Fruit fly (Drosophila melanogaster) whole organism, prepupa: ENCODE measurements around the gene CG14770.

ENCODE experiments used
- Blimp-1 ChIP-seq: fragments of 200-800 bp; sonication (Bioruptor generic); optimal IDR thresholded peaks from 3 replicates; lab custom pipeline; 2017; ENCODE audit warnings: missing biosample characterization, missing genetic modification characterization, mild to moderate bottlenecking, moderate library complexity, missing genetic modification reagents
- CG10631 ChIP-seq: fragments of 200-800 bp; sonication (Bioruptor generic); optimal IDR thresholded peaks from 2 replicates; lab custom pipeline; 2016; ENCODE audit warnings: missing biosample characterization, missing genetic modification characterization
- CG10669 ChIP-seq: fragments of 200-800 bp; sonication (Bioruptor generic); optimal IDR thresholded peaks from 3 replicates; lab custom pipeline; 2018; ENCODE audit warnings: missing biosample characterization, mild to moderate bottlenecking, missing genetic modification characterization, moderate library complexity
- CG11762 ChIP-seq: fragments of 200-800 bp; sonication (Bioruptor generic); optimal IDR thresholded peaks from 3 replicates; lab custom pipeline; 2016; ENCODE audit warnings: missing biosample characterization, missing genetic modification characterization; ENCODE audit not compliant: insufficient read depth
- CG11902 ChIP-seq: fragments of 200-800 bp; sonication (Bioruptor generic); optimal IDR thresholded peaks from 3 replicates; lab custom pipeline; 2016; ENCODE audit warnings: missing biosample characterization, missing genetic modification characterization
- CG15336 ChIP-seq: fragments of 200-800 bp; sonication (Bioruptor generic); IDR thresholded peaks from 2 replicates; pipeline ENCODE4 v1.3.6; 2022; ENCODE audit warnings: missing biosample characterization, missing genetic modification characterization
- CG1621 ChIP-seq: fragments of 200-800 bp; sonication (Bioruptor generic); optimal IDR thresholded peaks from 3 replicates; lab custom pipeline; 2018; ENCODE audit warnings: missing biosample characterization, mild to moderate bottlenecking, missing genetic modification characterization
- CG31627 ChIP-seq: fragments of 200-800 bp; sonication (Bioruptor generic); optimal IDR thresholded peaks from 3 replicates; lab custom pipeline; 2016; ENCODE audit warnings: missing biosample characterization, missing genetic modification characterization
- CG32006 ChIP-seq: fragments of 200-800 bp; sonication (Bioruptor generic); optimal IDR thresholded peaks from 3 replicates; lab custom pipeline; 2017; ENCODE audit warnings: missing biosample characterization, mild to moderate bottlenecking, missing genetic modification characterization
- CG34406 ChIP-seq: fragments of 200-800 bp; sonication (Bioruptor generic); optimal IDR thresholded peaks from 3 replicates; lab custom pipeline; 2016; ENCODE audit warnings: missing biosample characterization, missing genetic modification characterization
- CG3919 ChIP-seq: fragments of 200-800 bp; sonication (Bioruptor generic); optimal IDR thresholded peaks from 3 replicates; lab custom pipeline; 2016; ENCODE audit warnings: missing biosample characterization, missing genetic modification characterization
- CG6163 ChIP-seq: fragments of 200-800 bp; sonication (Bioruptor generic); IDR thresholded peaks from 3 replicates; pipeline ENCODE4 v1.3.6; 2022; ENCODE audit warnings: missing biosample characterization, missing genetic modification characterization
- CG6276 ChIP-seq: fragments of 200-800 bp; sonication (Bioruptor generic); optimal IDR thresholded peaks from 2 replicates; lab custom pipeline; 2017; ENCODE audit warnings: missing biosample characterization, mild to moderate bottlenecking, missing genetic modification characterization
- CG6792 ChIP-seq: fragments of 200-800 bp; sonication (Bioruptor generic); optimal IDR thresholded peaks from 3 replicates; lab custom pipeline; 2016; ENCODE audit warnings: missing biosample characterization, missing genetic modification characterization
- CG8319 ChIP-seq: fragments of 200-800 bp; sonication (Bioruptor generic); optimal IDR thresholded peaks from 3 replicates; lab custom pipeline; 2016; ENCODE audit warnings: missing biosample characterization, missing genetic modification characterization
- CG8632 ChIP-seq: fragments of 200-800 bp; sonication (Bioruptor generic); optimal IDR thresholded peaks from 3 replicates; lab custom pipeline; 2016; ENCODE audit warnings: missing biosample characterization, missing genetic modification characterization
- CG9139 ChIP-seq: fragments of 200-800 bp; sonication (Bioruptor generic); optimal IDR thresholded peaks from 3 replicates; lab custom pipeline; 2017; ENCODE audit warnings: missing biosample characterization, mild to moderate bottlenecking, missing genetic modification characterization
- Eip75B ChIP-seq: fragments of 200-800 bp; sonication (Bioruptor generic); optimal IDR thresholded peaks from 3 replicates; lab custom pipeline; 2016; ENCODE audit warnings: missing biosample characterization, missing genetic modification characterization
- Eip93F ChIP-seq: fragments of 200-800 bp; sonication (Bioruptor generic); optimal IDR thresholded peaks from 2 replicates; lab custom pipeline; 2016; ENCODE audit warnings: missing biosample characterization, mild to moderate bottlenecking, missing genetic modification characterization
- Ets96B ChIP-seq: fragments of 200-800 bp; optimal IDR thresholded peaks from 2 replicates; lab custom pipeline; 2019; ENCODE audit warnings: missing biosample characterization, mild to moderate bottlenecking, missing genetic modification characterization, moderate library complexity
- Gug ChIP-seq: fragments of 200-800 bp; sonication (Bioruptor generic); IDR thresholded peaks from 2 replicates; pipeline ENCODE4 v1.3.6; 2022; ENCODE audit warnings: missing biosample characterization, missing genetic modification characterization
- Hr38 ChIP-seq: sonication (Bioruptor generic); optimal IDR thresholded peaks from 2 replicates; lab custom pipeline; 2016; ENCODE audit warnings: missing biosample characterization, missing genetic modification characterization
- Hr39 ChIP-seq: fragments of 200-800 bp; sonication (Bioruptor generic); optimal IDR thresholded peaks from 2 replicates; lab custom pipeline; 2016; ENCODE audit warnings: missing biosample characterization, missing genetic modification characterization
- Hr4 ChIP-seq: fragments of 200-800 bp; sonication (Bioruptor generic); optimal IDR thresholded peaks from 3 replicates; lab custom pipeline; 2016; ENCODE audit warnings: missing biosample characterization, missing genetic modification characterization
- Lpt ChIP-seq: fragments of 200-800 bp; sonication (Bioruptor generic); optimal IDR thresholded peaks from 3 replicates; lab custom pipeline; 2016; ENCODE audit warnings: missing biosample characterization, missing genetic modification characterization
- Met ChIP-seq: fragments of 200-800 bp; sonication (Bioruptor generic); optimal IDR thresholded peaks from 3 replicates; lab custom pipeline; 2016; ENCODE audit warnings: missing biosample characterization, missing genetic modification characterization
- OdsH ChIP-seq: fragments of 200-800 bp; sonication (Bioruptor generic); optimal IDR thresholded peaks from 3 replicates; lab custom pipeline; 2016; ENCODE audit warnings: missing biosample characterization, missing genetic modification characterization
- Smox ChIP-seq: fragments of 200-800 bp; sonication (Bioruptor generic); optimal IDR thresholded peaks from 3 replicates; lab custom pipeline; 2016; ENCODE audit warnings: missing biosample characterization, missing genetic modification characterization
- Sox102F ChIP-seq: fragments of 200-800 bp; sonication (Bioruptor generic); optimal IDR thresholded peaks from 2 replicates; lab custom pipeline; 2016; ENCODE audit warnings: missing biosample characterization, mild to moderate bottlenecking, missing genetic modification characterization
- Sox14 ChIP-seq: fragments of 200-800 bp; sonication (Bioruptor generic); optimal IDR thresholded peaks from 3 replicates; lab custom pipeline; 2016; ENCODE audit warnings: missing biosample characterization, missing genetic modification characterization
- Sox15 ChIP-seq: fragments of 200-800 bp; sonication (Bioruptor generic); optimal IDR thresholded peaks from 3 replicates; lab custom pipeline; 2016; ENCODE audit warnings: missing biosample characterization, missing genetic modification characterization
- achi ChIP-seq: fragments of 200-800 bp; sonication (Bioruptor generic); optimal IDR thresholded peaks from 3 replicates; lab custom pipeline; 2016; ENCODE audit warnings: missing biosample characterization, missing genetic modification characterization
- acj6 ChIP-seq: fragments of 200-800 bp; sonication (Bioruptor generic); optimal IDR thresholded peaks from 3 replicates; lab custom pipeline; 2016; ENCODE audit warnings: missing biosample characterization, missing genetic modification characterization
- cyc ChIP-seq: fragments of 200-800 bp; sonication (Bioruptor generic); optimal IDR thresholded peaks from 3 replicates; lab custom pipeline; 2016; ENCODE audit warnings: missing biosample characterization, missing genetic modification characterization
- dac ChIP-seq: fragments of 200-800 bp; sonication (Bioruptor generic); optimal IDR thresholded peaks from 2 replicates; lab custom pipeline; 2017; ENCODE audit warnings: missing biosample characterization, mild to moderate bottlenecking, missing genetic modification characterization
- dsx ChIP-seq: fragments of 200-800 bp; optimal IDR thresholded peaks from 3 replicates; lab custom pipeline; 2019; ENCODE audit warnings: missing biosample characterization, mild to moderate bottlenecking, missing genetic modification characterization, moderate library complexity; ENCODE audit not compliant: poor library complexity, severe bottlenecking
- eg ChIP-seq: fragments of 200-800 bp; sonication (Bioruptor generic); IDR thresholded peaks from 3 replicates; pipeline ENCODE4 v1.3.6; 2022; ENCODE audit warnings: missing biosample characterization, missing genetic modification characterization
- fd59A ChIP-seq: fragments of 200-800 bp; sonication (Bioruptor generic); optimal IDR thresholded peaks from 2 replicates; lab custom pipeline; 2017; ENCODE audit warnings: missing biosample characterization, mild to moderate bottlenecking, missing genetic modification characterization, missing genetic modification reagents
- fd85E ChIP-seq: fragments of 200-800 bp; sonication (Bioruptor generic); optimal IDR thresholded peaks from 3 replicates; lab custom pipeline; 2016; ENCODE audit warnings: missing biosample characterization, missing genetic modification characterization
- fkh ChIP-seq: fragments of 200-800 bp; sonication (Bioruptor generic); optimal IDR thresholded peaks from 3 replicates; lab custom pipeline; 2017; ENCODE audit warnings: missing biosample characterization, mild to moderate bottlenecking, missing genetic modification characterization, moderate library complexity
- lz ChIP-seq: fragments of 200-800 bp; sonication (Bioruptor generic); optimal IDR thresholded peaks from 3 replicates; lab custom pipeline; 2016; ENCODE audit warnings: missing biosample characterization, missing genetic modification characterization
- pdm3 ChIP-seq: fragments of 200-800 bp; sonication (Bioruptor generic); optimal IDR thresholded peaks from 3 replicates; lab custom pipeline; 2016; ENCODE audit warnings: missing biosample characterization, missing genetic modification characterization
- salr ChIP-seq, 2 experiments: fragments of 200-800 bp; sonication (Bioruptor generic); optimal IDR thresholded peaks; 3 replicates each; lab custom pipeline; 2016 to 2018; ENCODE audit warnings: missing biosample characterization in 2 of 2, missing genetic modification characterization in 2 of 2, mild to moderate bottlenecking in 1 of 2
- ss ChIP-seq, 2 experiments: fragments of 200-800 bp; sonication (Bioruptor generic); optimal IDR thresholded peaks; 2 replicates in 1 of 2; 3 replicates in 1 of 2; lab custom pipeline; 2017 to 2018; ENCODE audit warnings: mild to moderate bottlenecking in 2 of 2, missing biosample characterization in 2 of 2, missing genetic modification characterization in 2 of 2, moderate library complexity in 1 of 2
- svp ChIP-seq: fragments of 200-800 bp; sonication (Bioruptor generic); peaks from one replicate; lab custom pipeline; 2016; ENCODE audit warnings: missing biosample characterization, missing genetic modification characterization
- vri ChIP-seq: fragments of 200-800 bp; sonication (Bioruptor generic); optimal IDR thresholded peaks from 3 replicates; lab custom pipeline; 2016; ENCODE audit warnings: missing biosample characterization, mild to moderate bottlenecking, missing genetic modification characterization

CG14770 gene

DNA sequence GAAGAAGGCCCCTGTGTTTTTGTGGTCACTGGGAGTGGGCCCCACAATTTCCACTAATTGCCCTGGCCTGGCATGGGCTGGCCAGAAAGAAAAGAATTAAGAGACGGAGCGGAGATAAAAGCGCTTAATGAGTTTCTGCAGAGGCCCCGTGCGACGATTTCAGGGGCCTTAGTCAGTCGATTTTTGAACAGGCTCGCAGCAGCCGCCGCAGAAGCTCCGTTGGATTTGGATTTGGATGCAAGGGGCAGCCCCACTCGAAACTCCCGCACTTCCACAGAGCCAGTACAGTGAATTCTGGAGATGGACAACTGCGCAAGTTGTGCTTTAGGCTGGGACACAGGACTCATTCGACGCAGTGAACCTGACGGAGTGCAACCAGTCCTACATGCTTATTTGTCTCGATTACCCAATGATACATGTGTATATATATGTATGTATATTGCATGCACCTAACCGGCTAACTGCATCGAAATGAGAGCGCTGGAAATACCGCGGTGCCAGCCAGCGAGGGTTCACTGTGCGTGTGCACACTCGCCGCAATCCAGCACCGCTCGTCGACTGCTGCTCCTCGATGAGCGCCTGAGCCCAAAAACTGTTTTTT, 29.5 kb downstream of the CG14770 start (continued):
- TF ChIP-seq CG3919 (GFP tag; lab: Kevin White, UChicago) (peak; percentile 83), dsx (peak; percentile 62), CG11902 (GFP tag; lab: Kevin White, UChicago) (peak; percentile 85), ss (GFP tag; optimal IDR thresholded peaks at IDR 0.05; lab: Kevin White, UChicago) (peak; percentile 63 to 74), Eip75B (GFP tag; lab: Kevin White, UChicago) (peak; percentile 85), Hr4 (GFP tag; lab: Kevin White, UChicago) (peak; percentile 77), lz (GFP tag; lab: Kevin White, UChicago) (peak; percentile 90), CG6276 (GFP tag; lab: Kevin White, UChicago) (peak; percentile 43), CG6792 (peak; percentile 89), Hr39 (GFP tag; lab: Kevin White, UChicago) (peak; percentile 90), dac (GFP tag; lab: Kevin White, UChicago) (peak; percentile 36), svp (GFP tag; lab: Kevin White, UChicago) (peak; percentile 95), CG11762 (GFP tag; lab: Kevin White, UChicago) (peak; percentile 73), Smox (peak; percentile 86), fd85E (peak; percentile 17)

DNA sequence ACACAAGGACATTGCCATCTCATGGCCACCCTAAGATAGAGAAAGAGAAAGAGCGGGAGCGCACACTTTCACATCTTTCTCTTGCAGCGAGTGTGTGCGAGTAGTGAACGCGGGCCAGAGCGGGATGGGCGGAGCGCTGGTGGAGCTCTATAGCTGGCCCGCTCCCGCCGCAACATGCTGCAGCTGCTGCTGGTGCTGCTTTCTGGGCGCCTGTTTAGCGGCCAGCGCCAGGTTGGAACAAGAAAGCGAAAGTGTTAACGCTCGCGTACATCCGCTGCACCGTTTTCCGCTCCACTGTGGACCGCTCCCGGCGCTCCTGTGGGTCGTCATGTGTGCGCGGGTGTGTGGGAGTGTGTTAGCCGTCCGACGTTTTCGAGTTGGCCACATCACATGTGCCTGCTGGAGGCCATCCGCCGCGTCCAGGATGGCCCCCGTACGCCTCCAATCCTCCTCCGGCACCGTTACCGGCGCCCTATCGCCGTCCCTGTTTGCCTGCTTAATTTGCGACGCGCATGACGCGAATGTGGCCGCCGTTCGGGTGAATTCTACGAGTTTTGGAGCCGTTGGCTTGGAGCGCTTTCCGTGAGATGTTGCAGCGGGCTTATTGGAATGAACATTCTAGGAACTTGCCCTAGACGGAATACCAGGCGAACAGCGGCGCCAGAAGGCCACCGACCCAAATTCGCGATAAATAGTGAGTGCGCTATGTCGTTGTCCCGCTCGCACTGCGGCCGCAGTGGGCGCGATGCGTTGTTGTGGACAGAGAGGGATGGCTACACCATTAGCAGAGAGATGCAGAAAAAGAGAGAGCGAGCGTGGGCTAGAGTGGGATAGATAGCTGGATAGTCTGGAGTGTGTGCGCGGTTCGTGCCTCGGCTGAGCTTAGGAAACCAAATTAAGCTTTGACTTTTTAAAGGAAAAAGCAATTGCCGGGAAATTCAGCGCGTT, 30.3 kb downstream of the CG14770 start:
- TF ChIP-seq Lpt (GFP tag; lab: Kevin White, UChicago): peak; percentile 46
- TF ChIP-seq Sox14 (GFP tag; lab: Kevin White, UChicago): peak; percentile 13
- TF ChIP-seq fkh (GFP tag; lab: Kevin White, UChicago): no peak
- TF ChIP-seq CG8632 (GFP tag; lab: Kevin White, UChicago): no peak
- peak; percentile 100 for TF ChIP-seq Blimp-1 (GFP tag; lab: Kevin White, UChicago)
- TF ChIP-seq CG3919 (GFP tag; lab: Kevin White, UChicago): no peak
- no peak for TF ChIP-seq CG31627 (GFP tag; lab: Kevin White, UChicago)
- TF ChIP-seq lz (GFP tag; lab: Kevin White, UChicago): no peak
- peak; percentile 13 for TF ChIP-seq CG6276 (GFP tag; lab: Kevin White, UChicago)
- TF ChIP-seq achi (GFP tag; lab: Kevin White, UChicago): peak; percentile 13
- no peak for TF ChIP-seq acj6 (GFP tag; lab: Kevin White, UChicago)
- TF ChIP-seq CG15336 (GFP tag; lab: Robert Waterston, UW): no peak
- TF ChIP-seq CG6163 (GFP tag; lab: Robert Waterston, UW): no peak; the same call in 2 of the 3 replicates
- TF ChIP-seq Eip75B (GFP tag; lab: Kevin White, UChicago): peak; percentile 79
- TF ChIP-seq Hr38 (GFP tag; lab: Kevin White, UChicago): no peak
- TF ChIP-seq Smox: no peak
- TF ChIP-seq Sox102F (GFP tag; lab: Kevin White, UChicago): no peak
- TF ChIP-seq fd59A (GFP tag; lab: Kevin White, UChicago): no peak
- TF ChIP-seq salr (GFP tag; optimal IDR thresholded peaks at IDR 0.05; lab: Kevin White, UChicago): no peak
- TF ChIP-seq OdsH (GFP tag; lab: Kevin White, UChicago): no peak
- no peak for TF ChIP-seq Hr39 (GFP tag; lab: Kevin White, UChicago)
- no peak for TF ChIP-seq CG34406
- TF ChIP-seq CG32006 (GFP tag; lab: Kevin White, UChicago): peak; percentile 28
- peak; percentile 19 to 24 for TF ChIP-seq ss (GFP tag; optimal IDR thresholded peaks at IDR 0.05; lab: Kevin White, UChicago)
- TF ChIP-seq cyc (GFP tag; lab: Kevin White, UChicago): no peak
- no peak for TF ChIP-seq Sox15 (GFP tag; lab: Kevin White, UChicago)
- TF ChIP-seq Eip93F (GFP tag; lab: Kevin White, UChicago): no peak
- no peak for TF ChIP-seq Gug (GFP tag; lab: Robert Waterston, UW)
- TF ChIP-seq Ets96B (tag; lab: Kevin White, UChicago): no peak
- peak; percentile 52 for TF ChIP-seq CG1621 (tag; lab: Kevin White, UChicago)
- TF ChIP-seq CG9139 (GFP tag; lab: Kevin White, UChicago): no peak
- no peak for TF ChIP-seq CG8319
- TF ChIP-seq CG10669 (GFP tag; lab: Kevin White, UChicago): no peak
- TF ChIP-seq eg: peak; percentile 7; the same call in 1 of the 3 replicates
- no peak for TF ChIP-seq pdm3 (GFP tag; lab: Kevin White, UChicago)
- TF ChIP-seq Hr4 (GFP tag; lab: Kevin White, UChicago): no peak
- no peak for TF ChIP-seq CG10631
- no peak for TF ChIP-seq vri (GFP tag; lab: Kevin White, UChicago)
- peak; percentile 32 for TF ChIP-seq Met (GFP tag; lab: Kevin White, UChicago)
